Worm (Caenorhabditis elegans) whole organism, mixed stage, embryonic: ENCODE measurements around the gene arrd-15.
A peak's percentile ranks its signal among the peaks of the same experiment; 100 is the strongest.

Experiments
- M03D4.4 ChIP-seq: sonication (generic microtip); optimal IDR thresholded peaks from 2 replicates; lab custom pipeline; 2017; ENCODE audit warnings: mild to moderate bottlenecking, missing genetic modification characterization, missing compliant biosample characterization
- bed-3 ChIP-seq: fragments of 200-800 bp; sonication (Bioruptor generic); optimal IDR thresholded peaks from 3 replicates; lab custom pipeline; 2018; ENCODE audit warnings: mild to moderate bottlenecking, missing genetic modification characterization, moderate library complexity, missing compliant biosample characterization
- blmp-1 ChIP-seq: fragments of 150-350 bp; optimal IDR thresholded peaks from 2 replicates; lab custom pipeline; 2014; ENCODE audit warnings: missing biosample characterization, missing genetic modification characterization
- ceh-39 ChIP-seq: fragments of 150-350 bp; optimal IDR thresholded peaks from 2 replicates; lab custom pipeline; 2014; ENCODE audit warnings: missing biosample characterization, missing genetic modification characterization
- ceh-43 ChIP-seq: fragments of 200-800 bp; sonication (Bioruptor generic); optimal IDR thresholded peaks from 2 replicates; lab custom pipeline; 2018; ENCODE audit warnings: mild to moderate bottlenecking, missing genetic modification characterization, moderate library complexity, missing compliant biosample characterization
- ceh-83 ChIP-seq: fragments of 200-800 bp; sonication (Bioruptor generic); optimal IDR thresholded peaks from 2 replicates; lab custom pipeline; 2018; ENCODE audit warnings: mild to moderate bottlenecking, missing genetic modification characterization, missing compliant biosample characterization
- ces-1 ChIP-seq: fragments of 150-350 bp; optimal IDR thresholded peaks from 2 replicates; lab custom pipeline; 2014; ENCODE audit warnings: missing biosample characterization, missing genetic modification reagents, missing genetic modification characterization
- cnd-1 ChIP-seq: fragments of 200-800 bp; sonication (Bioruptor generic); optimal IDR thresholded peaks from 2 replicates; lab custom pipeline; 2018; ENCODE audit warnings: mild to moderate bottlenecking, missing genetic modification characterization, missing compliant biosample characterization
- drap-1 ChIP-seq: fragments of 200-800 bp; sonication (Bioruptor generic); optimal IDR thresholded peaks from 3 replicates; lab custom pipeline; 2018; ENCODE audit warnings: mild to moderate bottlenecking, missing genetic modification characterization, missing compliant biosample characterization
- elt-1 ChIP-seq: sonication (generic microtip); optimal IDR thresholded peaks from 2 replicates; lab custom pipeline; 2017; ENCODE audit warnings: missing genetic modification characterization, mild to moderate bottlenecking, missing compliant biosample characterization, antibody characterized with exemption, moderate library complexity, borderline replicate concordance; ENCODE audit not compliant: insufficient read depth
- elt-3 ChIP-seq: fragments of 150-350 bp; optimal IDR thresholded peaks from 2 replicates; lab custom pipeline; 2014; ENCODE audit warnings: missing biosample characterization, missing genetic modification characterization
- flh-1 ChIP-seq: fragments of 200-800 bp; sonication (Bioruptor generic); optimal IDR thresholded peaks from 2 replicates; lab custom pipeline; 2018; ENCODE audit warnings: mild to moderate bottlenecking, missing genetic modification characterization, moderate library complexity, missing compliant biosample characterization
- ham-2 ChIP-seq: fragments of 200-800 bp; sonication (Bioruptor generic); optimal IDR thresholded peaks from 2 replicates; lab custom pipeline; 2018; ENCODE audit warnings: mild to moderate bottlenecking, missing genetic modification characterization, missing compliant biosample characterization
- hlh-1 ChIP-seq: fragments of 150-350 bp; optimal IDR thresholded peaks from 2 replicates; lab custom pipeline; 2014; ENCODE audit warnings: missing biosample characterization, missing genetic modification reagents, missing genetic modification characterization
- lin-13 ChIP-seq: fragments of 150-350 bp; optimal IDR thresholded peaks from 2 replicates; lab custom pipeline; 2014; ENCODE audit warnings: missing biosample characterization, missing genetic modification characterization
- mab-5 ChIP-seq: fragments of 150-350 bp; optimal IDR thresholded peaks from 2 replicates; lab custom pipeline; 2014; ENCODE audit warnings: missing biosample characterization, missing genetic modification characterization
- mep-1 ChIP-seq: fragments of 150-350 bp; optimal IDR thresholded peaks from 2 replicates; lab custom pipeline; 2017; ENCODE audit warnings: missing biosample characterization, missing genetic modification reagents, missing genetic modification characterization, inconsistent platforms
- mls-2 ChIP-seq: sonication (generic microtip); optimal IDR thresholded peaks from 2 replicates; lab custom pipeline; 2016; ENCODE audit warnings: mild to moderate bottlenecking, missing genetic modification characterization, moderate library complexity, missing compliant biosample characterization
- nhr-12 ChIP-seq: fragments of 150-350 bp; optimal IDR thresholded peaks from 2 replicates; lab custom pipeline; 2014; ENCODE audit warnings: missing biosample characterization, missing genetic modification characterization
- nhr-2 ChIP-seq: fragments of 150-350 bp; optimal IDR thresholded peaks from 2 replicates; lab custom pipeline; 2014; ENCODE audit warnings: missing biosample characterization, missing genetic modification characterization
- nhr-237 ChIP-seq: fragments of 150-350 bp; optimal IDR thresholded peaks from 2 replicates; lab custom pipeline; 2014; ENCODE audit warnings: missing biosample characterization, missing genetic modification characterization
- nhr-28 ChIP-seq: fragments of 150-350 bp; optimal IDR thresholded peaks from 2 replicates; lab custom pipeline; 2014; ENCODE audit warnings: missing biosample characterization, missing genetic modification characterization
- pha-4 ChIP-seq: fragments of 150-350 bp; optimal IDR thresholded peaks from 2 replicates; lab custom pipeline; 2018; ENCODE audit warnings: missing biosample characterization, missing genetic modification reagents, missing genetic modification characterization
- sem-2 ChIP-seq: fragments of 200-800 bp; sonication (Bioruptor generic); optimal IDR thresholded peaks from 2 replicates; lab custom pipeline; 2018; ENCODE audit warnings: mild to moderate bottlenecking, missing genetic modification characterization, missing compliant biosample characterization
- snpc-4 ChIP-seq: fragments of 150-350 bp; optimal IDR thresholded peaks from 2 replicates; lab custom pipeline; 2014; ENCODE audit warnings: missing biosample characterization, missing genetic modification characterization
- sptf-1 ChIP-seq: sonication (generic microtip); optimal IDR thresholded peaks from 2 replicates; lab custom pipeline; 2017; ENCODE audit warnings: mild to moderate bottlenecking, missing genetic modification characterization, moderate library complexity, missing compliant biosample characterization
- tbx-8 ChIP-seq: fragments of 200-800 bp; sonication (Bioruptor generic); optimal IDR thresholded peaks from 2 replicates; lab custom pipeline; 2018; ENCODE audit warnings: mild to moderate bottlenecking, missing genetic modification characterization, moderate library complexity, missing compliant biosample characterization
- unc-120 ChIP-seq: sonication (generic microtip); optimal IDR thresholded peaks from 2 replicates; lab custom pipeline; 2017; ENCODE audit warnings: missing genetic modification characterization, missing compliant biosample characterization; ENCODE audit not compliant: poor library complexity, severe bottlenecking
- unc-39 ChIP-seq: fragments of 150-350 bp; optimal IDR thresholded peaks from 2 replicates; lab custom pipeline; 2014; ENCODE audit warnings: missing biosample characterization, missing genetic modification characterization
- unc-62 ChIP-seq: fragments of 150-350 bp; optimal IDR thresholded peaks from 2 replicates; lab custom pipeline; 2014; ENCODE audit warnings: missing biosample characterization, missing genetic modification reagents, missing genetic modification characterization
- zip-8 ChIP-seq: fragments of 150-350 bp; optimal IDR thresholded peaks from 2 replicates; lab custom pipeline; 2014; ENCODE audit warnings: missing biosample characterization, missing genetic modification characterization

arrd-15 gene

DNA sequence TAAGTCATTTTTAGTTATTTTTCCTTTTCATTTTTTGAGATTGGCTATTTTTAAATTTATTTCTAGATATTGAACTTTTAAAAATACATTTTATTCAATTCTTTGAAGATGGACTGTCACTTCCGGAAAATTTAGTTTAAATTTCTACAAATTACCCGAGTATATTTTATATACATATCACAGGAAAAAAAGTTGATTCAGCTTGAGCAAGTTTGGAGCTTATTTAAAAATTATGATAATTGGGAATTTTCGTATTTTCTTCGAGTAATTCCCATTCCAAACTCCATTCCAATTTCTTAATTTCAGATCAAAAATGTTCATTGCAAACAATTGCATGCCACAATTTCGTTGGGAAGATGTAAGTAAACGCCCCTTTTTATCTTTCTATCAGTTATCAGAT lies at the start of gene arrd-15:
Gene arrd-15, plus strand, starts transcription at position 301 of the 400 bp plus-strand sequence.
- no peak for TF ChIP-seq ceh-83 (GFP tag; lab: Kevin White, UChicago)
- no peak for TF ChIP-seq unc-39 (tag; lab: Kevin White, UChicago)
- no peak for TF ChIP-seq cnd-1
- TF ChIP-seq nhr-2 (tag; lab: Kevin White, UChicago) = no peak
- no peak for TF ChIP-seq hlh-1 (tag; lab: Kevin White, UChicago)
- no peak for TF ChIP-seq elt-1 (tag; lab: Kevin White, UChicago)
- no peak for TF ChIP-seq ceh-39 (tag; lab: Kevin White, UChicago)
- TF ChIP-seq blmp-1 (tag; lab: Kevin White, UChicago) = no peak
- TF ChIP-seq elt-3 (tag; lab: Kevin White, UChicago) = no peak
- TF ChIP-seq zip-8 (tag; lab: Kevin White, UChicago) = no peak
- no peak for TF ChIP-seq snpc-4 (tag; lab: Kevin White, UChicago)
- no peak for TF ChIP-seq flh-1 (GFP tag; lab: Kevin White, UChicago)
- no peak for TF ChIP-seq pha-4 (tag; lab: Kevin White, UChicago)
- no peak for TF ChIP-seq lin-13
- TF ChIP-seq unc-62 = no peak
- no peak for TF ChIP-seq sptf-1 (tag; lab: Kevin White, UChicago)
- no peak for TF ChIP-seq ham-2 (GFP tag; lab: Kevin White, UChicago)
- TF ChIP-seq sem-2 (GFP tag; lab: Kevin White, UChicago) = no peak
- TF ChIP-seq ceh-43 (GFP tag; lab: Kevin White, UChicago) = no peak

DNA sequence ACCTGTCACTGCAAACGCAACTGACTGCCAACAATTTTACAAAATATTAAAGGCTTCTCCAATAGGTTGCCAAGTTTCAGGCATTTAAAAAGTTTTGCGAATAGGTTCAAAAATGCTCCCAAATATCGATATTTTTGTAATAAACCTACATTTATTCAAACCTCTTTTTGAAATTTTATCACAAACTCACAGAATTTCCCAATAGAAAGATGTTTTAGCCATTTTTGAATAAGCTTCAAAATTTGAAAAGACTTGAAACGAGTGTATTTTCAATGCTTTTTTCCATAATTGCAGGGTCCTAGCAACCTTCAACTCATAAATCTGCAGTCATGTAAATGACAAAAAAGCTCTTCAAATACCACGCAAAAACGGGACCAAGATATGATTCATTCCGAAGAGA lies 47.5 kb upstream of the arrd-15 start:
- TF ChIP-seq cnd-1 (no peak), sem-2 (GFP tag; lab: Kevin White, UChicago) (no peak), blmp-1 (tag; lab: Kevin White, UChicago) (no peak), M03D4.4 (tag; lab: Kevin White, UChicago) (no peak), ceh-83 (GFP tag; lab: Kevin White, UChicago) (no peak), unc-39 (tag; lab: Kevin White, UChicago) (no peak), drap-1 (GFP tag; lab: Kevin White, UChicago) (no peak), sptf-1 (tag; lab: Kevin White, UChicago) (no peak)

DNA sequence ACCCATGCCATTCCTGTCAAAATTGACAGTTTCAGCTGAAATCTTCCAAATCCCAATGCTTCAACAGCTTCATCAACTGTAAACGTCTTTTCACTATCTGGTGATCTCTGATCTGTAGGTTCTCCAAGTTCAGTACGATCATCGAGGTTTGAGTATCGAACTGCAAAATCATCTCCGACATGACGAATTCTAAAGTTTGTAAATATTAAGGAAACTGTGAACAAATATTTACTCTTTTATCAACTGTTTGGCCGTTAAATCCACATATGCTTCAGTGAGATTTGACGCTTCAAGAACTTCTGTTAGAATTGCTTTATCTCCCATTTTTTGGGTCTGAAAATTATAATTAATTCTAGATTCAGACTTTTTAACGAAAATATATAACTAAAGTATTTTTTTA lies 44.7 kb upstream of the arrd-15 start, which contains the start of gene svop-1:
Gene svop-1, minus strand, starts transcription at position 339 of the 400 bp plus-strand sequence.
- TF ChIP-seq mep-1 (tag; lab: Kevin White, UChicago) (no peak), bed-3 (GFP tag; lab: Kevin White, UChicago) (no peak), mab-5 (tag; lab: Kevin White, UChicago) (no peak), nhr-237 (tag; lab: Kevin White, UChicago) (no peak), mls-2 (tag; lab: Kevin White, UChicago) (no peak), hlh-1 (tag; lab: Kevin White, UChicago) (no peak), snpc-4 (tag; lab: Kevin White, UChicago) (no peak), ceh-39 (tag; lab: Kevin White, UChicago) (no peak), nhr-2 (tag; lab: Kevin White, UChicago) (no peak), flh-1 (GFP tag; lab: Kevin White, UChicago) (no peak), unc-120 (no peak), nhr-28 (tag; lab: Kevin White, UChicago) (no peak), sem-2 (GFP tag; lab: Kevin White, UChicago) (no peak), M03D4.4 (tag; lab: Kevin White, UChicago) (no peak), elt-1 (tag; lab: Kevin White, UChicago) (no peak), ces-1 (GFP tag; lab: Kevin White, UChicago) (no peak), nhr-12 (no peak), tbx-8 (GFP tag; lab: Kevin White, UChicago) (no peak)
- TF ChIP-seq, all 35 proteins: peak for 0

DNA sequence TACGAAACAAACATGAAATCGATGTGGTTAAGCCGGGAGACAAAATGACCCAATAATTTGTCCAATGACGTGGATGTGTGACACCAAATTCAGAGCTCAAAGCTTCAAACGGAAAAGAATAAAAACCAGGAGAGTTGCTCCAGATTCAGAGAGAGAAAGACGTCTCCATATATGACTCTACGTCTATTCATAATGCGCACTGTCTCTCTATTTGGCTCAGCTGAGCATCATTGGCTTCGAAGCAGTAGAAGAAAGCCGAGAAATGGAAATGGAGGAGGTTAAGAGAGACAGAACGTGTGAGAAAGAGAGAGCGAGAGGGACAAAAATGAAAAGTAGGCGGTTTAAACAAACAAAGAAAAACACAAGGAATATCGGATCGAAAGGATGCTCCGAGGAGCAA lies 43.5 kb upstream of the arrd-15 start:
- TF ChIP-seq cnd-1 (no peak), pha-4 (tag; lab: Kevin White, UChicago) (no peak), ces-1 (GFP tag; lab: Kevin White, UChicago) (peak; percentile 45), mep-1 (tag; lab: Kevin White, UChicago) (no peak), elt-3 (tag; lab: Kevin White, UChicago) (no peak), sptf-1 (tag; lab: Kevin White, UChicago) (peak; percentile 10)
